Fruit fly (Drosophila melanogaster): ENCODE data around the gene GlcAT-S.

The GlcAT-S gene

DNA sequence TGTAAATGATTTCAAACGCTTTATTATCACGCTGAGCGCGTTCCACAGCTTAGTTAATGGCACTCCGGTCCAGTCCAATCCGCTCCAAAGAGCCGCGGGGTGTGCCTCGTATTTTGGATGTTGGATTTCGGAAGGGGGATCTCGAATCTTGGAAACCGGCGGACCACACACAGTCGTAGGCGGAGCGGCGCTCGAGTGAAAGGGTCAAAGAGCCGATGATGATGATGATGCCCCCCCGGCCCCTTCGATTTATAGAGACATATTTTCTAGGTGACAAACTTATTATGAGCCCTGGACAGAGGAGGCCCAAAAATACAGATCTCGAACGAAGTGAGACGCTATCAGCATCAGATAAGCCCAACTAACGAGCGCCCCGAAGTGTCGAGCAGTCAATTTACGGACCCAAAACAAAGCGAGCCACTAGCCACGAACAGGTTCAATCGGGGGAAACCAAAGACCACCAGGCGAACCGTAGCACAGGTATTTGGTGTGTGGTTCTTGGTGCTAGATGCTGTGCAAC, 6.9 kb upstream of the GlcAT-S start (continued):
- TF ChIP-seq slp2 (GFP tag; optimal IDR thresholded peaks at IDR 0.05) (no peak), crol (GFP tag; IDR thresholded peaks at IDR 0.05) (peak; percentile 48; the same call in 1 of the 2 replicates), CG13775 (GFP tag; optimal IDR thresholded peaks at IDR 0.05) (no peak), lov (optimal IDR thresholded peaks at IDR 0.05) (no peak), lov (GFP tag; IDR thresholded peaks at IDR 0.05) (no peak), CG14860 (GFP tag; IDR thresholded peaks at IDR 0.05; ENCODE audit: partially characterized antibody) (no peak), sens (GFP tag) (no peak)

DNA sequence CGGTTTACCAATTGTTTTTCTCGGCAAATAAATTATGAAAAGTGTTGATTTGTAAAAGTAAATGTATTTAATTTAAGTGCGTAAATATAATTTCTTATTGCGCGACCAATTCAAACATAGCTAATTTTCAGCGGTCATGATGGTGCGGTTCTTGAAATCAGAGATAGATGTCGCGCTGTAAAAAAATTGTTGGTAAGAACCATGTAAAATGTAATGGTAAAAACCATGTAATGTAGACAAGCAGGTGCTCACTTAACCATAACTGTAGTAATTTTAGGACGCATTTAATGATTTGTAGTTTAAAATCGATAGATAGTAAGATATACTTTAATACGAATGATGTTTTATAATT, 3.6 kb upstream of the GlcAT-S start:
- TF ChIP-seq sna (GFP tag; IDR thresholded peaks at IDR 0.05; ENCODE audit: partially characterized antibody) (no peak), pita (GFP tag; optimal IDR thresholded peaks at IDR 0.05) (peak; percentile 25), gem (tag; optimal IDR thresholded peaks at IDR 0.05) (no peak), amos (GFP tag; IDR thresholded peaks at IDR 0.05; ENCODE audit: partially characterized antibody) (peak; percentile 39), hkb (optimal IDR thresholded peaks at IDR 0.05) (peak; percentile 70), hkb (GFP tag; IDR thresholded peaks at IDR 0.05) (no peak), CTCF (GFP tag; optimal IDR thresholded peaks at IDR 0.05) (peak; percentile 92), mam (GFP tag; optimal IDR thresholded peaks at IDR 0.05) (peak; percentile 4), crc (GFP tag; optimal IDR thresholded peaks at IDR 0.05) (no peak), Dip2 (GFP tag; IDR thresholded peaks at IDR 0.05) (peak; percentile 94), CG8478 (optimal IDR thresholded peaks at IDR 0.05) (peak; percentile 80), unc-4 (GFP tag; IDR thresholded peaks at IDR 0.05; ENCODE audit: partially characterized antibody) (0 out of 2 replicates have a peak, but pooled peaks have one; percentile 0), E2f2 (GFP tag; IDR thresholded peaks at IDR 0.05) (peak; percentile 78), Elba2 (GFP tag; optimal IDR thresholded peaks at IDR 0.05) (peak; percentile 1), Bgb (GFP tag; IDR thresholded peaks at IDR 0.05; ENCODE audit: partially characterized antibody) (peak; percentile 30; the same call in 1 of the 2 replicates)

DNA sequence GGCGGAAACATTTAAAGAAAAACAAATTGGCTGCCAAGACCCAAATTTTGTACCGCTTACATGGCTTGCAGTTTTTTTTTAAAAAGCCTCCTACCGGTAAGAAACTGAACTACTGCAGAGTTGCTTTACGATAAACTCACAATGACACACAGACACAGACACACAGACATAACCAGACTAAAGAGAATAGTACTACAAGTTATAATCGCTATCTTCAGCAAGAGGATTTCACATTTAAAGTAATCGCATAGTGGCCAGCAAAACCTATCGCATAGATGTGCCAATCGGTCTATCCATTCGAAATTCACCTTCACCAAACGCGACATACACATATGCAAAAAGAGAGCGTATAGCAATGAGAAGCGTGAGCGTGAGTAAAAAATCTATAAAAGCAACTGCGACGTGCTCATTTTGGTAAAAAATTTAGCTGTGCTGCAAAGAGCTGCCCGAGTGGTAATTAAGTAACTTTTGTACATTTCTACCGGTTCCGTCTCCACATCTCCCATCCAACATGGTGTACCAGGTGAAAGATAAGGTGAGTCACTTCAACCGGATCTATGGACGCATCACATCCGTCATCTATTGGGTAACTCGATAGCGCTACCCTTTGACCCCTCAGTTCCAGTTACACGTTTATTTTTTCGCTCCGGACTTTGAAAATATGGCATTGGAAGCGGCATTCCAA, 3.1 kb upstream of the GlcAT-S start, which contains the start of gene Trx2:
TSS of gene Trx2 (plus strand) at position 161 of the 685 bp plus-strand sequence.
- TF ChIP-seq Dfd (GFP tag; optimal IDR thresholded peaks at IDR 0.05) (no peak), nerfin-2 (GFP tag; IDR thresholded peaks at IDR 0.05; ENCODE audit: partially characterized antibody) (no peak), wek (GFP tag; optimal IDR thresholded peaks at IDR 0.05) (no peak), CG12219 (GFP tag; optimal IDR thresholded peaks at IDR 0.05) (peak; percentile 3), CG3407 (GFP tag; optimal IDR thresholded peaks at IDR 0.05) (no peak), CG1603 (tag; optimal IDR thresholded peaks at IDR 0.05) (no peak), CG17912 (GFP tag; optimal IDR thresholded peaks at IDR 0.05) (no peak), dm (GFP tag; optimal IDR thresholded peaks at IDR 0.05) (no peak), CG11456 (GFP tag; IDR thresholded peaks at IDR 0.05) (0 out of 3 replicates have a peak, but pooled peaks have one; percentile 19), lola (GFP tag; optimal IDR thresholded peaks at IDR 0.05) (peak in 1 of 3 experiments; percentile 31), Lhr (GFP tag; optimal IDR thresholded peaks at IDR 0.05) (no peak), Pdp1 (GFP tag; optimal IDR thresholded peaks at IDR 0.05) (peak in 1 of 2 experiments; percentile 80), Dref (GFP tag; IDR thresholded peaks at IDR 0.05) (peak; percentile 57), Doc2 (GFP tag; IDR thresholded peaks at IDR 0.05) (no peak), CrebB (tag; optimal IDR thresholded peaks at IDR 0.05) (no peak), CG8290 (GFP tag; optimal IDR thresholded peaks at IDR 0.05) (no peak), CG8290 (tag; optimal IDR thresholded peaks at IDR 0.05) (no peak), gce (GFP tag; IDR thresholded peaks at IDR 0.05) (no peak; the same call in 2 of the 3 replicates), CG33213 (GFP tag; optimal IDR thresholded peaks at IDR 0.05) (no peak), CG17359 (tag; optimal IDR thresholded peaks at IDR 0.05) (peak; percentile 6), Neu2 (GFP tag; optimal IDR thresholded peaks at IDR 0.05; ENCODE audit: borderline replicate concordance) (no peak), maf-S (GFP tag; optimal IDR thresholded peaks at IDR 0.05) (no peak), CG4282 (GFP tag; optimal IDR thresholded peaks at IDR 0.05) (no peak), wdn (GFP tag; IDR thresholded peaks at IDR 0.05) (no peak), Xbp1 (GFP tag; optimal IDR thresholded peaks at IDR 0.05) (no peak), Atf6 (GFP tag; IDR thresholded peaks at IDR 0.05) (peak; percentile 51; the same call in 1 of the 2 replicates), Dll (GFP tag; IDR thresholded peaks at IDR 0.05; ENCODE audit: partially characterized antibody) (0 out of 4 replicates have a peak, but pooled peaks have one; percentile 17)

All from whole organism, embryonic.